Fruit fly (Drosophila melanogaster): ENCODE measurements around the gene Cat.

Gene Cat

DNA sequence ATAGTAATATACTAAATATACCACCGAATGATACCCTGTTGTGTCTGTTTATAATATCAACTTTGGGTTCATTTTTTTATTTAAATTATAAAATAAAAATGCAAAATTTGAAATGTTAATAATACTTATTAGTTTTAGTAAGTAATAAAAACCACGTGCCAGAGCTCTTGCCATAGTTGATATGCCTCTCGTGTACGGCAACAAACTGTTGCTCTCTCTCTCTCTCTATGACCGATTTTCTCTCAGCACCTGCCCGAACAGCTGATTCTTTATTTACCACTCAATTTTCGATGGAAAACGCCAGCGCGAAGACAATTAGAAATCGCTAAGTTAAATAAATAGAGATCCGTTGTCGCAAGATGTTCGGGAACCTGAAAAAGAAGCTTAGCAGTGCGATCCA lies 45.1 kb downstream of the Cat start, which contains the start of gene Dysb (continued):
- TF ChIP-seq Lpt (GFP tag; optimal IDR thresholded peaks at IDR 0.05) (peak; percentile 69), dac (GFP tag; optimal IDR thresholded peaks at IDR 0.05) (no peak), Eip93F (GFP tag; optimal IDR thresholded peaks at IDR 0.05) (peak; percentile 30), achi (GFP tag; optimal IDR thresholded peaks at IDR 0.05) (peak; percentile 85), CG6854 (GFP tag; optimal IDR thresholded peaks at IDR 0.05) (peak; percentile 71), net (GFP tag; optimal IDR thresholded peaks at IDR 0.05) (no peak), eg (GFP tag; IDR thresholded peaks at IDR 0.05) (peak; percentile 93), CG31627 (GFP tag; optimal IDR thresholded peaks at IDR 0.05) (peak; percentile 70), fd85E (GFP tag; optimal IDR thresholded peaks at IDR 0.05) (peak; percentile 43), esn (GFP tag; optimal IDR thresholded peaks at IDR 0.05) (peak; percentile 91), CG10669 (GFP tag; optimal IDR thresholded peaks at IDR 0.05) (peak; percentile 75), topi (GFP tag; optimal IDR thresholded peaks at IDR 0.05) (peak; percentile 77), Hr38 (GFP tag; optimal IDR thresholded peaks at IDR 0.05) (no peak), svp (GFP tag) (no peak), salr (GFP tag; optimal IDR thresholded peaks at IDR 0.05) (peak in 1 of 2 experiments; percentile 72), fd59A (GFP tag; optimal IDR thresholded peaks at IDR 0.05) (peak; percentile 42), CG32006 (GFP tag; optimal IDR thresholded peaks at IDR 0.05) (no peak), Ets96B (tag; optimal IDR thresholded peaks at IDR 0.05) (peak; percentile 80), CG6808 (GFP tag; optimal IDR thresholded peaks at IDR 0.05) (peak; percentile 76), CG1621 (tag; optimal IDR thresholded peaks at IDR 0.05) (no peak), CG15336 (GFP tag; IDR thresholded peaks at IDR 0.05) (peak; percentile 93), CG8632 (GFP tag; optimal IDR thresholded peaks at IDR 0.05) (peak; percentile 81), Sox14 (GFP tag; optimal IDR thresholded peaks at IDR 0.05) (peak; percentile 73), CG6276 (GFP tag; optimal IDR thresholded peaks at IDR 0.05) (no peak), CG34406 (GFP tag; optimal IDR thresholded peaks at IDR 0.05) (peak; percentile 89), Ets21C (GFP tag; optimal IDR thresholded peaks at IDR 0.05) (peak; percentile 47), CG8119 (GFP tag; IDR thresholded peaks at IDR 0.05) (peak; percentile 92; the same call in 2 of the 3 replicates), CG8319 (GFP tag; optimal IDR thresholded peaks at IDR 0.05) (peak; percentile 50), Smox (GFP tag; optimal IDR thresholded peaks at IDR 0.05) (no peak), Met (GFP tag; optimal IDR thresholded peaks at IDR 0.05) (peak; percentile 83), CG11294 (GFP tag; IDR thresholded peaks at IDR 0.05) (peak; percentile 76), CG4318 (GFP tag; optimal IDR thresholded peaks at IDR 0.05) (no peak), CG6163 (GFP tag; IDR thresholded peaks at IDR 0.05) (peak; percentile 91), Hr4 (GFP tag; optimal IDR thresholded peaks at IDR 0.05) (peak; percentile 84), CG7368 (GFP tag; optimal IDR thresholded peaks at IDR 0.05) (peak; percentile 76), CG3032 (tag; optimal IDR thresholded peaks at IDR 0.05) (peak; percentile 79), cyc (GFP tag; optimal IDR thresholded peaks at IDR 0.05) (peak; percentile 66), CG11902 (GFP tag; optimal IDR thresholded peaks at IDR 0.05) (peak; percentile 19)

DNA sequence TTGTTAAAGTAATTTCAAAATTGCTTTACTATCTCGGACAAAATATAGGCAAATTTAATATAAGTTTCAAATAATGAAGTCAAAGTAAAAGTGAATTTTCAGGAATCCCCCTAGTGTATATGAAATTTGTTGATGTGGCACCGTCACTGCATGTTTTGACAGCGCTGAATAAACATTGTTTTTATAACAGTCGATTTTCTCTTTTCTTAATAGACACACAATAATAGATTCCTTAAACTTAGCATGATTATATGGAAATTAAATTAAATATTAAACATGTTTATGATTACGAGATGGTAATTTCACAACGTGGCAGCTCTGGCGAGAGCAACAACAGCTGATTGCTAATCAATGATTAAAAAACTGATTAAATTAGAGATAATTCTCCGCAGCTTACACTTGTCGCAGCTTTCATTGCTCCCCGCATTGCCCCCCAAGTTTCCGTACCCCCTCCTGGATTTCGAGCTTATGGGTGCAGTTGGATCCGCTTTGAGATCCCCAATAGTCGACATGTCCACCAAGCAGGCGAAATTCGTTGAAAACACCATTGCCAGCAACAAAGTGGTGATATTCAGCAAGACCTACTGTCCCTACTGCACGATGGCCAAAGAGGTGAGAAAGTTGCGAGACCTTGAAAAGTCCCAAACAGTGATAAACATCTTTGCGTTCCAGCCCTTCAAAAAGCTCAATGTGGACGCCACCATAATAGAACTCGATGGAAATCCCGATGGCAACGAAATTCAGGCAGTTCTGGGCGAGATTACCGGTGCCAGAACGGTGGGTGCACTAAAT lies 46.8 kb downstream of the Cat start, which contains the start of gene Grx1:
Gene Grx1, plus strand, starts transcription at position 196 of the 792 bp plus-strand sequence.
- 0 out of 2 replicates have a peak, but pooled peaks have one; percentile 17 for TF ChIP-seq Gug (GFP tag; IDR thresholded peaks at IDR 0.05)
- peak; percentile 64 for TF ChIP-seq OdsH (GFP tag; optimal IDR thresholded peaks at IDR 0.05)
- peak; percentile 64 for TF ChIP-seq svp (GFP tag)
- peak; percentile 60 for TF ChIP-seq Met (GFP tag; optimal IDR thresholded peaks at IDR 0.05)
- TF ChIP-seq CG7368 (GFP tag; optimal IDR thresholded peaks at IDR 0.05): no peak
- peak; percentile 62 for TF ChIP-seq esn (GFP tag; optimal IDR thresholded peaks at IDR 0.05)
- TF ChIP-seq fkh (GFP tag; optimal IDR thresholded peaks at IDR 0.05): peak; percentile 84
- TF ChIP-seq Sox15 (GFP tag; optimal IDR thresholded peaks at IDR 0.05): no peak
- TF ChIP-seq CG32006 (GFP tag; optimal IDR thresholded peaks at IDR 0.05): peak; percentile 46
- TF ChIP-seq ss (GFP tag; optimal IDR thresholded peaks at IDR 0.05): no peak
- peak; percentile 53 for TF ChIP-seq CG6792 (GFP tag; optimal IDR thresholded peaks at IDR 0.05)
- peak; percentile 66 for TF ChIP-seq CG6163 (GFP tag; IDR thresholded peaks at IDR 0.05)
- no peak for TF ChIP-seq fd59A (GFP tag; optimal IDR thresholded peaks at IDR 0.05)
- peak; percentile 58 for TF ChIP-seq net (GFP tag; optimal IDR thresholded peaks at IDR 0.05)
- TF ChIP-seq CG6808 (GFP tag; optimal IDR thresholded peaks at IDR 0.05): no peak
- TF ChIP-seq dsx (GFP tag; optimal IDR thresholded peaks at IDR 0.05; ENCODE audit: poor library complexity, severe bottlenecking): peak; percentile 64
- no peak for TF ChIP-seq Eip93F (GFP tag; optimal IDR thresholded peaks at IDR 0.05)
- TF ChIP-seq CG8319 (GFP tag; optimal IDR thresholded peaks at IDR 0.05): peak; percentile 9
- no peak for TF ChIP-seq Hr38 (GFP tag; optimal IDR thresholded peaks at IDR 0.05)
- peak; percentile 87 for TF ChIP-seq achi (GFP tag; optimal IDR thresholded peaks at IDR 0.05)
- peak; percentile 81 for TF ChIP-seq Eip78C (GFP tag)
- peak; percentile 36 for TF ChIP-seq CG31627 (GFP tag; optimal IDR thresholded peaks at IDR 0.05)
- TF ChIP-seq CG34406 (GFP tag; optimal IDR thresholded peaks at IDR 0.05): peak; percentile 48
- TF ChIP-seq lz (GFP tag; optimal IDR thresholded peaks at IDR 0.05): peak; percentile 70
- TF ChIP-seq CG4318 (GFP tag; optimal IDR thresholded peaks at IDR 0.05): no peak
- peak; percentile 43 for TF ChIP-seq Ets96B (tag; optimal IDR thresholded peaks at IDR 0.05)
- peak; percentile 56 for TF ChIP-seq Hr39 (GFP tag; optimal IDR thresholded peaks at IDR 0.05)
